Fruit fly (Drosophila melanogaster): ENCODE data around the gene Agpat1.

Agpat1 gene

DNA sequence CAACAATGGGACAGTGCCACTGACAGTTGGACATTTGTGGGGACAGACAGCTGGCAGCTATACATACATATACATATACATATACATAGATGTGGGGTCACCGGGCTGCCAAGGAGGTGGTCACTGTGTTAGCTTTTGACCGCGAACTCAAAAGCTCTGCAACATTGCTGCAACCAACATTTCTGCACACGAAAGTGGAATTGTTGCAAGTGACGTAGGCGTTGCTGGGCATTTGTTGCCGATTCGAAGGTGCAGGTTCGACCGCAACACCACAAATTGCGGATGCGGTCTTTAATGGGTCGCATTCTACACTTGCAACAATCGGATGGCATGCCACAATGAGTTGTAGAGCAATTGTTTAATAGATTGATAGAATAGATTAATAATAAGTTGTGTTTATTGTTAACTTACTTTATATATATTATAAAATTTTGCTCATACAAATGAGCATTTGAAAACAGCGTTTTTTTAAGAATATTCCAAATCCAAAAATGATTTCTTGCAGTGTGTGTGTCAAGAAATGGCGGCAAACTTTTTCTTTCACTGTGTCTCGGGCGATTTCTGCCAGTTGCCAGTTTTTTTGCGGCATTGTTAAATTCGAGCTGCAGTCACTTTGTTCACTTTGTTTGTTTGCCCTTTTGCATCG is 12.8 kb downstream of the Agpat1 start:
- no peak for TF ChIP-seq h (optimal IDR thresholded peaks at IDR 0.05)
- TF ChIP-seq Sin3A (optimal IDR thresholded peaks at IDR 0.05): no peak
- no peak for TF ChIP-seq psq (optimal IDR thresholded peaks at IDR 0.05)
- no peak for TF ChIP-seq insv (optimal IDR thresholded peaks at IDR 0.05)
- no peak for TF ChIP-seq ttk (optimal IDR thresholded peaks at IDR 0.05)
- TF ChIP-seq Myc (optimal IDR thresholded peaks at IDR 0.05): no peak

dm6 chrX:12784690-12785441 is 19.8 kb downstream of the Agpat1 start, which contains the start of gene CG32647:
TSS of gene CG32647 (minus strand) at chrX:12784958.
- TF ChIP-seq h (optimal IDR thresholded peaks at IDR 0.05) (no peak), psq (optimal IDR thresholded peaks at IDR 0.05) (no peak), Myc (optimal IDR thresholded peaks at IDR 0.05) (no peak), ttk (optimal IDR thresholded peaks at IDR 0.05) (no peak), insv (optimal IDR thresholded peaks at IDR 0.05) (no peak), Sin3A (optimal IDR thresholded peaks at IDR 0.05) (no peak)

dm6 chrX:12801357-12801756 is 36.3 kb downstream of the Agpat1 start, which contains the start of gene Nep6:
TSS of gene Nep6 (plus strand) at chrX:12801661.
- TF ChIP-seq h (optimal IDR thresholded peaks at IDR 0.05) (no peak), Myc (optimal IDR thresholded peaks at IDR 0.05) (no peak), ttk (optimal IDR thresholded peaks at IDR 0.05) (no peak), psq (optimal IDR thresholded peaks at IDR 0.05) (no peak)

DNA sequence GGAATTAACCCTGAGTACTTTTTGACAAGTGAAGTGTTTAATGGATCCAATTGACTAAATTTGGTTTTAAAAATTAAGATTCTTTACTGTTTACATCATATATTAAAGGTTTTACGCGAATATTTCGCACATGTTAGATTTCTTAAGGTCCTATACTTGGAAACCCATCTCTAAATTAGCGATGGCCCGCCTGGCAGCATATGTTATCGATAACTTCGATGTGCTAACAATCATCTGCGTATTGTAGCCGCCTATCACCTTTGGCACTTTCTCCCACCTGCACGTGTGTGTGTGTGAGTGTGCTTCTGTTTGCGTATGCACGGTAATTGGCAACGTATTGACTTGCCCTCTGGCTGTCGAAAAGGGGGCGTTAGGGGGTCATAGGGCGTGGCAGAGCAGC is 56.5 kb downstream of the Agpat1 start:
- no peak for TF ChIP-seq Sin3A (optimal IDR thresholded peaks at IDR 0.05)
- TF ChIP-seq h (optimal IDR thresholded peaks at IDR 0.05): no peak
- no peak for TF ChIP-seq insv (optimal IDR thresholded peaks at IDR 0.05)
- no peak for TF ChIP-seq ttk (optimal IDR thresholded peaks at IDR 0.05)
- no peak for TF ChIP-seq Myc (optimal IDR thresholded peaks at IDR 0.05)
- TF ChIP-seq psq (optimal IDR thresholded peaks at IDR 0.05): no peak

All from Kc167 (cell line).